Worm (Caenorhabditis elegans) whole organism, L4 larva: ENCODE results near the gene Y54G11A.4.

Source experiments
- F26F4.8 ChIP-seq: fragments of 200-800 bp; sonication (Bioruptor generic); conservative IDR thresholded peaks from 2 replicates; pipeline ENCODE4 v1.3.6; 2022; ENCODE audit warnings: missing genetic modification characterization, missing compliant biosample characterization
- F44E2.7 ChIP-seq: fragments of 200-800 bp; sonication (Bioruptor generic); IDR thresholded peaks from 2 replicates; pipeline ENCODE4 v2.1.2; 2022; ENCODE audit warnings: missing genetic modification characterization, missing compliant biosample characterization
- F49E8.2 ChIP-seq: sonication (generic microtip); optimal IDR thresholded peaks from 2 replicates; lab custom pipeline; 2016; ENCODE audit warnings: missing compliant biosample characterization, mild to moderate bottlenecking, missing genetic modification characterization, borderline replicate concordance
- T26A8.4 ChIP-seq: fragments of 200-800 bp; sonication (Bioruptor generic); IDR thresholded peaks from 2 replicates; pipeline ENCODE4 v1.3.6; 2022; ENCODE audit warnings: missing genetic modification characterization, missing compliant biosample characterization
- Y105C5A.15 ChIP-seq: fragments of 200-800 bp; sonication (Bioruptor generic); IDR thresholded peaks from 2 replicates; pipeline ENCODE4 v1.3.6; 2022; ENCODE audit warnings: missing genetic modification characterization, missing compliant biosample characterization
- Y48G9A.11 ChIP-seq: fragments of 200-800 bp; sonication (Bioruptor generic); IDR thresholded peaks from 2 replicates; pipeline ENCODE4 v1.3.6; 2022; ENCODE audit warnings: missing genetic modification reagents, missing genetic modification characterization, missing compliant biosample characterization
- ZK546.5 ChIP-seq, 2 experiments: sonication (generic microtip); optimal IDR thresholded peaks; 2 replicates each; lab custom pipeline; 2017; ENCODE audit warnings: missing biosample characterization in 2 of 2, missing genetic modification characterization in 2 of 2
- attf-4 ChIP-seq: sonication (generic microtip); optimal IDR thresholded peaks from 3 replicates; lab custom pipeline; 2017; ENCODE audit warnings: missing biosample characterization, missing genetic modification characterization
- ceh-32 ChIP-seq: sonication (generic microtip); optimal IDR thresholded peaks from 2 replicates; lab custom pipeline; 2016; ENCODE audit warnings: mild to moderate bottlenecking, missing genetic modification characterization, missing compliant biosample characterization; ENCODE audit not compliant: poor library complexity
- ces-1 ChIP-seq: fragments of 150-350 bp; sonication (generic microtip); optimal IDR thresholded peaks from 4 replicates; lab custom pipeline; 2014; ENCODE audit warnings: missing biosample characterization, missing genetic modification reagents, missing genetic modification characterization
- ctbp-1 ChIP-seq: fragments of 200-800 bp; sonication (Bioruptor generic); IDR thresholded peaks from 2 replicates; pipeline ENCODE4 v1.3.6; 2022; ENCODE audit warnings: missing genetic modification reagents, missing genetic modification characterization, missing compliant biosample characterization
- daf-16 ChIP-seq, 3 experiments: sonication (generic microtip); optimal IDR thresholded peaks; 2 replicates each; lab custom pipeline; 2016 to 2017; ENCODE audit warnings: missing genetic modification characterization in 3 of 3, missing genetic modification reagents in 3 of 3, mild to moderate bottlenecking in 2 of 3, missing compliant biosample characterization in 2 of 3, missing biosample characterization in 1 of 3, moderate library complexity in 1 of 3
- daf-19 ChIP-seq: fragments of 200-800 bp; sonication (Bioruptor generic); conservative IDR thresholded peaks from 2 replicates; pipeline ENCODE4 v1.3.6; 2022; ENCODE audit warnings: missing genetic modification characterization, missing compliant biosample characterization
- dve-1 ChIP-seq: sonication (generic microtip); optimal IDR thresholded peaks from 2 replicates; lab custom pipeline; 2017; ENCODE audit warnings: antibody characterized with exemption, mild to moderate bottlenecking, missing genetic modification characterization, missing compliant biosample characterization; ENCODE audit not compliant: insufficient read depth
- egl-27 ChIP-seq: sonication (generic microtip); optimal IDR thresholded peaks from 3 replicates; lab custom pipeline; 2017; ENCODE audit warnings: missing biosample characterization, missing genetic modification reagents, missing genetic modification characterization
- fkh-10 ChIP-seq: fragments of 150-350 bp; optimal IDR thresholded peaks from 2 replicates; lab custom pipeline; 2014; ENCODE audit warnings: missing biosample characterization, missing genetic modification reagents, missing genetic modification characterization
- fos-1 ChIP-seq: fragments of 150-350 bp; optimal IDR thresholded peaks from 2 replicates; lab custom pipeline; 2014; ENCODE audit warnings: missing biosample characterization, missing genetic modification characterization
- gei-8 ChIP-seq: fragments of 200-800 bp; sonication (Bioruptor generic); optimal IDR thresholded peaks from 2 replicates; lab custom pipeline; 2018; ENCODE audit warnings: mild to moderate bottlenecking, missing genetic modification characterization, missing compliant biosample characterization
- hlh-30 ChIP-seq: sonication (generic microtip); optimal IDR thresholded peaks from 2 replicates; lab custom pipeline; 2017; ENCODE audit warnings: antibody characterized with exemption, mild to moderate bottlenecking, missing genetic modification characterization, missing compliant biosample characterization; ENCODE audit not compliant: insufficient read depth
- madf-9 ChIP-seq: fragments of 200-800 bp; sonication (Bioruptor generic); conservative IDR thresholded peaks from 2 replicates; pipeline ENCODE4 v1.3.6; 2022; ENCODE audit warnings: missing genetic modification reagents, missing genetic modification characterization, missing compliant biosample characterization
- mdl-1 ChIP-seq, 2 experiments: fragments of 150-350 bp in 1 of 2; sonication (generic microtip) in 1 of 2; optimal IDR thresholded peaks; 2 replicates each; lab custom pipeline; 2014 to 2017; ENCODE audit warnings: missing biosample characterization in 2 of 2, missing genetic modification characterization in 2 of 2
- mep-1 ChIP-seq: fragments of 150-350 bp; sonication (generic microtip); optimal IDR thresholded peaks from 3 replicates; lab custom pipeline; 2014; ENCODE audit warnings: missing biosample characterization, missing genetic modification characterization
- mes-2 ChIP-seq: sonication (generic microtip); optimal IDR thresholded peaks from 2 replicates; lab custom pipeline; 2016; ENCODE audit warnings: missing genotype, mild to moderate bottlenecking, missing genetic modification characterization, missing compliant biosample characterization; ENCODE audit not compliant: poor library complexity, severe bottlenecking
- mxl-3 ChIP-seq: fragments of 200-800 bp; sonication (Bioruptor generic); optimal IDR thresholded peaks from 2 replicates; lab custom pipeline; 2018; ENCODE audit warnings: mild to moderate bottlenecking, missing genetic modification characterization, missing compliant biosample characterization
- nhr-11 ChIP-seq: fragments of 150-350 bp; optimal IDR thresholded peaks from 2 replicates; lab custom pipeline; 2014; ENCODE audit warnings: missing biosample characterization, missing genetic modification characterization
- nhr-111 ChIP-seq: fragments of 200-800 bp; sonication (Bioruptor generic); optimal IDR thresholded peaks from 2 replicates; lab custom pipeline; 2018; ENCODE audit warnings: mild to moderate bottlenecking, missing genetic modification characterization, missing compliant biosample characterization
- nhr-237 ChIP-seq: sonication (generic microtip); optimal IDR thresholded peaks from 2 replicates; lab custom pipeline; 2017; ENCODE audit warnings: missing biosample characterization, missing genetic modification characterization
- nhr-28 ChIP-seq: fragments of 150-350 bp; optimal IDR thresholded peaks from 2 replicates; lab custom pipeline; 2014; ENCODE audit warnings: missing biosample characterization, missing genetic modification characterization
- nhr-42 ChIP-seq: fragments of 200-800 bp; sonication (Bioruptor generic); IDR thresholded peaks from 2 replicates; pipeline ENCODE4 v1.3.6; 2022; ENCODE audit warnings: missing genetic modification characterization, missing compliant biosample characterization
- nhr-48 ChIP-seq: sonication (generic microtip); optimal IDR thresholded peaks from 2 replicates; lab custom pipeline; 2016; ENCODE audit warnings: mild to moderate bottlenecking, missing genetic modification characterization, missing compliant biosample characterization
- php-3 ChIP-seq: fragments of 200-800 bp; sonication (Bioruptor generic); IDR thresholded peaks from 2 replicates; pipeline ENCODE4 v1.3.6; 2022; ENCODE audit warnings: missing genetic modification reagents, missing genetic modification characterization, missing compliant biosample characterization
- sdz-12 ChIP-seq: fragments of 200-800 bp; sonication (Bioruptor generic); optimal IDR thresholded peaks from 2 replicates; lab custom pipeline; 2018; ENCODE audit warnings: mild to moderate bottlenecking, missing genetic modification characterization, missing compliant biosample characterization
- tag-97 ChIP-seq: fragments of 200-800 bp; sonication (Bioruptor generic); IDR thresholded peaks from 2 replicates; pipeline ENCODE4 v1.3.6; 2022; ENCODE audit warnings: missing genetic modification characterization, missing compliant biosample characterization
- tra-1 ChIP-seq: fragments of 200-800 bp; sonication (Bioruptor generic); IDR thresholded peaks from 2 replicates; pipeline ENCODE4 v1.3.6; 2022; ENCODE audit warnings: missing genetic modification reagents, missing genetic modification characterization, missing compliant biosample characterization
- unc-130 ChIP-seq: sonication (generic microtip); optimal IDR thresholded peaks from 2 replicates; lab custom pipeline; 2016; ENCODE audit warnings: missing genetic modification reagents, missing genetic modification characterization, missing compliant biosample characterization
- unc-39 ChIP-seq: sonication (generic microtip); optimal IDR thresholded peaks from 2 replicates; lab custom pipeline; 2017; ENCODE audit warnings: missing biosample characterization, missing genetic modification characterization
- vab-7 ChIP-seq: fragments of 200-800 bp; sonication (Bioruptor generic); IDR thresholded peaks from 2 replicates; pipeline ENCODE4 v1.3.6; 2022; ENCODE audit warnings: missing genetic modification reagents, missing genetic modification characterization, missing compliant biosample characterization
- zfp-3 ChIP-seq: fragments of 200-800 bp; sonication (Bioruptor generic); conservative IDR thresholded peaks from 2 replicates; pipeline ENCODE4 v1.3.6; 2022; ENCODE audit warnings: missing genetic modification reagents, missing genetic modification characterization, missing compliant biosample characterization
- ztf-11 ChIP-seq: fragments of 150-350 bp; optimal IDR thresholded peaks from 2 replicates; lab custom pipeline; 2014; ENCODE audit warnings: missing biosample characterization, missing genetic modification characterization

The Y54G11A.4 gene

DNA sequence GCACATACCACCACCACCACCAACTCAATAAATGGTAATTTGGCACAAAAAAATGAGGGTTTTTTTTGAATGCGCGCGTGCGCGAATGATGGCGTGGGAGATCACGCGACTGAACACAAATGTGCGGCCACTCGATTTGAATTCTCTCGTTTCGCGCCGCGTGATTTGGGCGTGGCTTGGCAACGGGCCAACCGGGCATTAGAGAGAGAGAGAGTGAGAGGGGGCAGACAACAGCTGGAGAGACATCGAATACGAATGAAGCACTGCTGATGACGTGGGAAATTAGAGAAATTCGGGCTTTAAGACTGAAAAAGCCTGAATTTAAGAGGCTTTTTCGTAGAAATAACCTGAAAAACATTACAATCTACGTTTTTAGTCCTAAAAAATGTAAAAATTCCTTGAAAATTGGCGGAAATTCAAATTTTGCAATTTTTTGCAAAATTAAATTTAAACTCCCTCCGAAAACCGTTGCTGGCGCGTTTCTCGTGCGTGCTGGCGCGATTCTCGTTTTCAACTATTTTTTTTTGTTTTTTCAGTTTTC lies 41.1 kb upstream of the Y54G11A.4 start (continued):
- TF ChIP-seq nhr-237 (peak; percentile 47), mes-2 (tag; lab: Kevin White, UChicago) (peak; percentile 88), unc-130 (GFP tag; lab: Kevin White, UChicago) (peak; percentile 63), mxl-3 (peak; percentile 91), dve-1 (tag; lab: Kevin White, UChicago) (peak; percentile 93), nhr-28 (tag; lab: Kevin White, UChicago) (peak; percentile 85), daf-19 (GFP tag; lab: Robert Waterston, UW) (no peak), hlh-30 (tag; lab: Kevin White, UChicago) (peak; percentile 98), ctbp-1 (GFP tag; lab: Robert Waterston, UW) (peak; percentile 80), zfp-3 (GFP tag; lab: Robert Waterston, UW) (peak; percentile 92), mep-1 (tag; lab: Kevin White, UChicago) (peak; percentile 96), sdz-12 (GFP tag; lab: Kevin White, UChicago) (peak; percentile 78), F26F4.8 (GFP tag; lab: Robert Waterston, UW) (no peak), ztf-11 (tag; lab: Kevin White, UChicago) (no peak), php-3 (GFP tag; lab: Robert Waterston, UW) (peak; percentile 60; the same call in 1 of the 2 replicates), F49E8.2 (tag; lab: Kevin White, UChicago) (peak; percentile 66), ZK546.5 (tag; optimal IDR thresholded peaks at IDR 0.05; lab: Kevin White, UChicago) (peak in 1 of 2 experiments; percentile 37), attf-4 (tag; lab: Kevin White, UChicago) (no peak)

DNA sequence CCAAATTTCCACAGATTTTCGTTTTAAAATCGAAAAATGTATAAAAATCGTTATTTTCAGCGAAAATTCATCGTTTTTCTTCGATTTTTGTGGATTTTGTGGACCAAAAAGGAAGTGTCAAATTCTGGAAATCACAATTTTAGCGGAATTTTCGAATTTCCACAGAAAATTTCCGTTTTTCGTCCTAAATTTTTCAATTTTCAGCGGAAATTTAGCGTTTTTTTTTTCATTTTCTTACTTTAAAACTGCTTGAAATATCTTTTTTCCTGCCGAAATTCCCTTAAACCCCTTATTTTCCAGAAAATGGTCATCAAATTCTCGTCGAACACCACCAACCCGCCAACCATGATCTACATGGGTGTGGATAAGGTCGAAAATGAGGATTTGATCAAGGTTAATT lies 40.6 kb upstream of the Y54G11A.4 start, which contains the start of gene Y54G11A.2:
Y54G11A.2 (plus strand) TSS at position 301 of the 400 bp plus-strand sequence.
- TF ChIP-seq nhr-11 (tag; lab: Kevin White, UChicago) (no peak), mdl-1 (tag; optimal IDR thresholded peaks at IDR 0.05; lab: Kevin White, UChicago) (no peak), egl-27 (no peak)

DNA sequence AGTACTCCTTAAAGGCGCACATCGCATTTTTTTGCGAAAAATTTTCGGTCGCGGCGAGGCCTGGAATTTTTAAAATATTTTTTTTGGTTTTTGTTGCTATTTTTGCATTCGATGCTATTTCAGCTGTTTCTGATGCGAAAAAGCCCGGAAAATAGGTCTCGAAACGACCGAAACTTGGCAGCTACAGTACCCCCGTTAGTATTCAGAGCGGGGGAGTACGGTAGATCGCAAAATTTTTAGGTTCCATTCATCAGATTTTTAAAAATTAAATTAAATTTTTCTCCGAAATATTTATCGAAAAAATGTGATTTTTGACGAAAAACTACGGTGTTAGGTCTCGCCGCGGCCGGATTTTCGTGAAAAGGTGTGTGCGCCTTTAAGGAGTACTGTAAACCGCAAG lies 36.8 kb upstream of the Y54G11A.4 start:
- TF ChIP-seq ceh-32 (tag; lab: Kevin White, UChicago), result no peak
- TF ChIP-seq daf-16 (GFP tag; optimal IDR thresholded peaks at IDR 0.05; lab: Kevin White, UChicago), result no peak
- no peak for TF ChIP-seq daf-16 (tag; optimal IDR thresholded peaks at IDR 0.05; lab: Kevin White, UChicago)
- TF ChIP-seq fos-1, result no peak
- TF ChIP-seq fkh-10 (GFP tag; lab: Kevin White, UChicago), result no peak
- no peak for TF ChIP-seq ZK546.5 (tag; optimal IDR thresholded peaks at IDR 0.05; lab: Kevin White, UChicago)
- no peak for TF ChIP-seq Y105C5A.15 (GFP tag; lab: Robert Waterston, UW)
- TF ChIP-seq Y48G9A.11 (GFP tag; lab: Robert Waterston, UW), result no peak
- TF ChIP-seq gei-8, result peak; percentile 14
- TF ChIP-seq nhr-42 (GFP tag; lab: Robert Waterston, UW), result peak; percentile 41; the same call in 1 of the 2 replicates

DNA sequence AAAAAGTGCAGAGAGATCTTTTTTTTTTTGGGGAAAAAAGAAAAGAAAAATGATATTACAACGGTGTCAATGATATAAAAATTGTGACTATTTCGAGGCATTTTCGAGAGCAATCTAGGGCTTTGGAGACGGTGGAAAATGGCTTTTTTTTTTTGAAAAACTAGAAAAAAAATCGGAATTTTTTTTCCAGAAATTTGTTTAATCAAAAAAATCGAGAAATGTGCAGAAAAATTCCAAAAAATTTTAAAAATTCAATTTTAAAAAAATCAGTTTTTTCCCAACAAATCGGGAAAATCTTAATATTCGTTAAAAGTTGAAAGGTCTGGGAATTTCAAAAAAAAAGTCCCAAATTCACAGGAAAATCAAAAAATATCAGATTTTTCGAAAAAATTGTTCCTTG lies 35.8 kb upstream of the Y54G11A.4 start, which contains the start of gene Y54G11A.19:
Y54G11A.19 (minus strand) TSS at position 101 of the 400 bp plus-strand sequence.
- TF ChIP-seq T26A8.4 (no peak), tra-1 (GFP tag; lab: Robert Waterston, UW) (no peak), nhr-48 (tag; lab: Kevin White, UChicago) (no peak), ces-1 (no peak), vab-7 (no peak), F44E2.7 (GFP tag; lab: Robert Waterston, UW) (no peak), mdl-1 (tag; optimal IDR thresholded peaks at IDR 0.05; lab: Kevin White, UChicago) (no peak), unc-39 (no peak), madf-9 (GFP tag; lab: Robert Waterston, UW) (no peak), tag-97 (GFP tag; lab: Robert Waterston, UW) (no peak), nhr-111 (GFP tag; lab: Kevin White, UChicago) (no peak), daf-19 (GFP tag; lab: Robert Waterston, UW) (no peak)
